Worm (Caenorhabditis elegans): ENCODE data around the gene clc-28.

clc-28 gene

ce11 chrIII:8299078-8299587, 40.1 kb downstream of the clc-28 start:
- TF ChIP-seq ceh-20 (GFP tag; IDR thresholded peaks at IDR 0.05) (no peak), zag-1 (tag; optimal IDR thresholded peaks at IDR 0.05) (no peak), mxl-2 (GFP tag; conservative IDR thresholded peaks at IDR 0.05) (no peak), mdl-1 (tag; optimal IDR thresholded peaks at IDR 0.05) (no peak), ama-1 (optimal IDR thresholded peaks at IDR 0.05) (no peak), ceh-32 (tag; optimal IDR thresholded peaks at IDR 0.05; ENCODE audit: poor library complexity) (no peak), lir-3 (tag; optimal IDR thresholded peaks at IDR 0.05) (no peak), nhr-77 (tag; optimal IDR thresholded peaks at IDR 0.05) (no peak), nhr-48 (tag; optimal IDR thresholded peaks at IDR 0.05) (no peak), dmd-8 (GFP tag; IDR thresholded peaks at IDR 0.05) (no peak), D1046.2 (GFP tag; IDR thresholded peaks at IDR 0.05) (no peak), skn-1 (tag; optimal IDR thresholded peaks at IDR 0.05) (no peak), dmd-9 (GFP tag; IDR thresholded peaks at IDR 0.05) (no peak), attf-4 (tag; optimal IDR thresholded peaks at IDR 0.05) (no peak), zfp-3 (GFP tag; conservative IDR thresholded peaks at IDR 0.05) (no peak)

ce11 chrIII:8298216-8298920, 40.9 kb downstream of the clc-28 start:
- no peak for TF ChIP-seq zag-1 (tag; optimal IDR thresholded peaks at IDR 0.05)
- TF ChIP-seq mxl-3 (GFP tag; optimal IDR thresholded peaks at IDR 0.05): no peak
- no peak for TF ChIP-seq nhr-10 (tag; optimal IDR thresholded peaks at IDR 0.05)
- TF ChIP-seq ZK337.2 (GFP tag; IDR thresholded peaks at IDR 0.05): no peak
- TF ChIP-seq F49E8.2 (tag; optimal IDR thresholded peaks at IDR 0.05; ENCODE audit: borderline replicate concordance): no peak
- no peak for TF ChIP-seq nhr-42 (GFP tag; IDR thresholded peaks at IDR 0.05)
- TF ChIP-seq unc-62 (GFP tag; optimal IDR thresholded peaks at IDR 0.05 in 1 of 2): peak in 1 of 2 experiments; percentile 54
- no peak for TF ChIP-seq unc-62 (tag; optimal IDR thresholded peaks at IDR 0.05)
- TF ChIP-seq nhr-41 (GFP tag; IDR thresholded peaks at IDR 0.05): no peak
- TF ChIP-seq ZK546.5 (tag; optimal IDR thresholded peaks at IDR 0.05): no peak
- no peak for TF ChIP-seq tag-97 (GFP tag; IDR thresholded peaks at IDR 0.05)
- TF ChIP-seq Y5F2A.4 (GFP tag; optimal IDR thresholded peaks at IDR 0.05): no peak
- no peak for TF ChIP-seq ces-1 (GFP tag; optimal IDR thresholded peaks at IDR 0.05)
- TF ChIP-seq nhr-237 (tag; optimal IDR thresholded peaks at IDR 0.05): no peak
- TF ChIP-seq mxl-2 (GFP tag; conservative IDR thresholded peaks at IDR 0.05): no peak
- no peak for TF ChIP-seq arid-1 (GFP tag; conservative IDR thresholded peaks at IDR 0.05)
- no peak for TF ChIP-seq daf-8 (GFP tag; IDR thresholded peaks at IDR 0.05)
- no peak for TF ChIP-seq lin-1 (GFP tag; IDR thresholded peaks at IDR 0.05)
- no peak for TF ChIP-seq daf-16 (GFP tag; optimal IDR thresholded peaks at IDR 0.05)
- peak; percentile 36 for TF ChIP-seq daf-16 (tag; optimal IDR thresholded peaks at IDR 0.05)
- TF ChIP-seq dpl-1 (GFP tag; optimal IDR thresholded peaks at IDR 0.05): no peak
- no peak for TF ChIP-seq ceh-20 (GFP tag; IDR thresholded peaks at IDR 0.05)
- no peak for TF ChIP-seq ceh-32 (tag; optimal IDR thresholded peaks at IDR 0.05; ENCODE audit: poor library complexity)
- TF ChIP-seq php-3 (GFP tag; IDR thresholded peaks at IDR 0.05): peak; percentile 58; the same call in 1 of the 2 replicates
- no peak for TF ChIP-seq T26A8.4 (GFP tag; IDR thresholded peaks at IDR 0.05)
- no peak for TF ChIP-seq nhr-11 (tag; optimal IDR thresholded peaks at IDR 0.05)
- no peak for TF ChIP-seq mes-2 (tag; optimal IDR thresholded peaks at IDR 0.05; ENCODE audit: poor library complexity, severe bottlenecking)
- no peak for TF ChIP-seq zfp-3 (GFP tag; conservative IDR thresholded peaks at IDR 0.05)
- no peak for TF ChIP-seq set-16 (GFP tag; IDR thresholded peaks at IDR 0.05)
- TF ChIP-seq egl-27 (tag; optimal IDR thresholded peaks at IDR 0.05): no peak
- TF ChIP-seq hlh-11 (tag; optimal IDR thresholded peaks at IDR 0.05): peak; percentile 1
- no peak for TF ChIP-seq spr-1 (tag; optimal IDR thresholded peaks at IDR 0.05)
- TF ChIP-seq unc-130 (GFP tag; optimal IDR thresholded peaks at IDR 0.05): no peak
- TF ChIP-seq lir-3 (tag; optimal IDR thresholded peaks at IDR 0.05): no peak
- no peak for TF ChIP-seq nhr-102 (tag; optimal IDR thresholded peaks at IDR 0.05)
- TF ChIP-seq ceh-82 (tag; optimal IDR thresholded peaks at IDR 0.05): no peak
- TF ChIP-seq aha-1 (tag): peak; percentile 88
- no peak for TF ChIP-seq lin-39 (tag; optimal IDR thresholded peaks at IDR 0.05)
- TF ChIP-seq Y75B8A.6 (GFP tag; IDR thresholded peaks at IDR 0.05): no peak
- no peak for TF ChIP-seq madf-9 (GFP tag; conservative IDR thresholded peaks at IDR 0.05)
- TF ChIP-seq ztf-11 (tag; optimal IDR thresholded peaks at IDR 0.05): no peak

Measured in whole organism, L4 larva.